Worm (Caenorhabditis elegans): Measurements from ENCODE around the gene F08H9.4.

- TF ChIP-seq R02D3.7 (tag; optimal IDR thresholded peaks at IDR 0.05) (no peak), attf-4 (tag; optimal IDR thresholded peaks at IDR 0.05) (no peak), nhr-102 (tag; optimal IDR thresholded peaks at IDR 0.05) (peak; percentile 17), nhr-25 (tag; optimal IDR thresholded peaks at IDR 0.05; ENCODE audit: borderline replicate concordance, insufficient read depth) (peak; percentile 4), egl-43 (GFP tag; IDR thresholded peaks at IDR 0.05) (peak; percentile 37; the same call in 1 of the 2 replicates), nhr-28 (tag; optimal IDR thresholded peaks at IDR 0.05) (peak; percentile 84), lin-29 (GFP tag; IDR thresholded peaks at IDR 0.05) (no peak)
These were observed 41.6 kb upstream of the F08H9.4 start for ce11 chrV:14505745-14506214.
